Worm (Caenorhabditis elegans): ENCODE measurements around the gene R02F2.1.

- TF ChIP-seq klf-2 (GFP tag; conservative IDR thresholded peaks at IDR 0.05): no peak
- TF ChIP-seq T22C8.4 (GFP tag; IDR thresholded peaks at IDR 0.05): no peak
Observed at ce11 chrIII:5495168-5495567, 6.5 kb upstream of the R02F2.1 start, which contains the start of gene R02F2.8.
